Worm (Caenorhabditis elegans): ENCODE measurements around the gene stdh-4.

- TF ChIP-seq fos-1 (tag; optimal IDR thresholded peaks at IDR 0.05) (peak; percentile 80), F13H6.1 (tag; optimal IDR thresholded peaks at IDR 0.05) (no peak), mab-5 (tag; optimal IDR thresholded peaks at IDR 0.05) (no peak), elt-3 (tag; optimal IDR thresholded peaks at IDR 0.05) (no peak), skn-1 (tag; optimal IDR thresholded peaks at IDR 0.05) (no peak), ztf-11 (tag; optimal IDR thresholded peaks at IDR 0.05) (no peak), ama-1 (optimal IDR thresholded peaks at IDR 0.05) (no peak), nhr-25 (tag; optimal IDR thresholded peaks at IDR 0.05) (no peak), ZK546.5 (tag; optimal IDR thresholded peaks at IDR 0.05) (no peak), zag-1 (tag; optimal IDR thresholded peaks at IDR 0.05) (no peak)
Observed at ce11 chrV:8586920-8587319, 37.8 kb downstream of the stdh-4 start.

All from whole organism, L2 larva.